Worm (Caenorhabditis elegans) whole organism, L2 larva: Measurements from ENCODE around the gene fut-3.

Source experiments
- ZK546.5 ChIP-seq: sonication (generic microtip); optimal IDR thresholded peaks from 2 replicates; lab custom pipeline; 2017; ENCODE audit warnings: missing biosample characterization, missing genetic modification characterization
- ama-1 ChIP-seq: fragments of 150-350 bp; optimal IDR thresholded peaks from 2 replicates; lab custom pipeline; 2018; ENCODE audit warnings: inconsistent platforms
- egl-27 ChIP-seq: sonication (generic microtip); optimal IDR thresholded peaks from 3 replicates; lab custom pipeline; 2017; ENCODE audit warnings: missing biosample characterization, missing genetic modification reagents, missing genetic modification characterization
- elt-3 ChIP-seq: sonication (generic microtip); optimal IDR thresholded peaks from 2 replicates; lab custom pipeline; 2017; ENCODE audit warnings: missing biosample characterization, missing genetic modification characterization
- fos-1 ChIP-seq: fragments of 150-350 bp; optimal IDR thresholded peaks from 2 replicates; lab custom pipeline; 2014; ENCODE audit warnings: missing biosample characterization, missing genetic modification characterization
- lin-11 ChIP-seq: fragments of 150-350 bp; sonication (generic microtip); optimal IDR thresholded peaks from 2 replicates; lab custom pipeline; 2014; ENCODE audit warnings: missing biosample characterization, missing genetic modification characterization, inconsistent platforms, mixed read lengths
- lsy-2 ChIP-seq, 2 experiments: fragments of 150-350 bp in 1 of 2; sonication (generic microtip) in 1 of 2; optimal IDR thresholded peaks; 2 replicates each; lab custom pipeline; 2014 to 2017; ENCODE audit warnings: missing biosample characterization in 2 of 2, missing genetic modification characterization in 2 of 2
- nhr-237 ChIP-seq: fragments of 150-350 bp; optimal IDR thresholded peaks from 2 replicates; lab custom pipeline; 2014; ENCODE audit warnings: missing biosample characterization, missing genetic modification characterization
- sma-3 ChIP-seq: sonication (generic microtip); optimal IDR thresholded peaks from 2 replicates; lab custom pipeline; 2016; ENCODE audit warnings: missing genetic modification reagents, missing genetic modification characterization, missing compliant biosample characterization
- snpc-4 ChIP-seq: fragments of 150-350 bp; optimal IDR thresholded peaks from 2 replicates; lab custom pipeline; 2014; ENCODE audit warnings: missing biosample characterization, missing genetic modification characterization
- unc-39 ChIP-seq: fragments of 150-350 bp; optimal IDR thresholded peaks from 2 replicates; lab custom pipeline; 2014; ENCODE audit warnings: missing biosample characterization, missing genetic modification characterization
- unc-62 ChIP-seq: fragments of 150-350 bp; optimal IDR thresholded peaks from 2 replicates; lab custom pipeline; 2014; ENCODE audit warnings: missing biosample characterization, missing genetic modification reagents, missing genetic modification characterization
- zag-1 ChIP-seq: fragments of 150-350 bp; optimal IDR thresholded peaks from 2 replicates; lab custom pipeline; 2014; ENCODE audit warnings: missing biosample characterization, missing genetic modification characterization

DNA sequence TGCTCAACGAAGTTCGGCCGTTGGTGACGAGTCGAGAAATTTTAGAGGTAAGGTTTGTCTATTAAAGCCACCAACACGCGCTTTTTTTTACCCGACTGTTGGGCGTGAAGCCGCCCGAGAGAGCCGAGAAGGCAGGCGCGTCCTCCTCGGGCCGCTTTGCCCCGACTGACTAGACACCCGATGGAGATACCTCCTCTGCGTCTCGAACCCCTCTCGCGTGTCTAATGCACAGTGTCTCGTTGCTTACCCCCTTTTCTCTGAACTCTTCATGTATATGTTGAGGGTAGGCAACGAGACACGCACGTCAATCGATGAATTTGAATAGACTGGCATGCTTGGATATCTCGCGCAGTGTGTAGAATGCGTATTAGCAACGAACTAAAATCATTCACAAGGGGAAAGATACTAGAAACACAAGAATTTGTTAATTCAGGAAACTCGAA, 2.2 kb upstream of the fut-3 start:
- TF ChIP-seq fos-1 (tag; lab: Kevin White, UChicago) = peak; percentile 72
- no peak for TF ChIP-seq elt-3 (tag; lab: Kevin White, UChicago)
- TF ChIP-seq lin-11 (tag; lab: Kevin White, UChicago) = peak; percentile 96
- TF ChIP-seq nhr-237 (tag; lab: Kevin White, UChicago) = no peak
- peak; percentile 93 for TF ChIP-seq zag-1 (tag; lab: Kevin White, UChicago)
- peak; percentile 74 to 86 for TF ChIP-seq lsy-2 (tag; optimal IDR thresholded peaks at IDR 0.05; lab: Kevin White, UChicago)
- peak; percentile 58 for TF ChIP-seq egl-27
- TF ChIP-seq snpc-4 (tag; lab: Kevin White, UChicago) = peak; percentile 66
- TF ChIP-seq ama-1 (lab: Kevin White, UChicago) = peak; percentile 99
- no peak for TF ChIP-seq ZK546.5 (tag; lab: Kevin White, UChicago)
- TF ChIP-seq unc-62 (GFP tag; lab: Kevin White, UChicago) = no peak
- no peak for TF ChIP-seq unc-39 (tag; lab: Kevin White, UChicago)
- peak; percentile 74 for TF ChIP-seq sma-3 (GFP tag; lab: Kevin White, UChicago)
